Fruit fly (Drosophila melanogaster) S2 (cell line): ENCODE data around the gene CG32681.

ENCODE experiments used
- CG8478 ChIP-seq: fragments of >200 bp; optimal IDR thresholded peaks from 2 replicates; lab custom pipeline; 2018
- CTCF ChIP-seq, 2 experiments: fragments of >200 bp; optimal IDR thresholded peaks; 2 replicates each; lab custom pipeline; 2018

CG32681 gene

DNA sequence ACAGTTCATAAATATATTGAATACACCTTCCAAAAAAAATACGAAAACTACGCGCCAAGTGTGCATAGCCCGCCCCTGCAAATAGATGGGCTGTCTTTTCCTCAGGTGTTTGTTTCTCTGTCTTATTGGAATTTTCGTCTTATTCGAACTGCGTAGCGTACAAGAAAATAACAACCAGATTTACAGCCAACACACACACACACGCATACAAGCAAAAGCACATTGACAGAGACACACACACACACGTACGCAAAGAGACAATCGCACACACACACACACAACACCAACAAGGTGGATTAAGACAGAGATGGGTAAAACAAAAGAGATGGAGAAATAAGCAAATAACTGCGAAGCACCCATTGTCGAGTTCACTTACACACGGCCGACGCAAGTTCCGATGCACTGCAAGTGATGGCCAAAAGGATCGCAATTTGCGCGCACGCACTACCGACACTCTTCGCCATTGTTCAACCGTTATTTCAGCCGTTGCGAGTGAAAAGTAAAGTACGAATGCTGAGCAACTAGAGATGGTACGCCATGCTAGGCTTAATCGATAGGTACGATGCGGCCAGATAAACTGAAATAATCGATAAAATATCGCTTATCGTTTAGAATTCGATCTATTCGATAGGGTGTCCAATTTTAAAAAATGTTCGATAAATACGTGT lies 15.3 kb downstream of the CG32681 start:
- TF ChIP-seq CG8478: no peak
- no peak for TF ChIP-seq CTCF (optimal IDR thresholded peaks at IDR 0.05; lab: Kevin White, UChicago)

DNA sequence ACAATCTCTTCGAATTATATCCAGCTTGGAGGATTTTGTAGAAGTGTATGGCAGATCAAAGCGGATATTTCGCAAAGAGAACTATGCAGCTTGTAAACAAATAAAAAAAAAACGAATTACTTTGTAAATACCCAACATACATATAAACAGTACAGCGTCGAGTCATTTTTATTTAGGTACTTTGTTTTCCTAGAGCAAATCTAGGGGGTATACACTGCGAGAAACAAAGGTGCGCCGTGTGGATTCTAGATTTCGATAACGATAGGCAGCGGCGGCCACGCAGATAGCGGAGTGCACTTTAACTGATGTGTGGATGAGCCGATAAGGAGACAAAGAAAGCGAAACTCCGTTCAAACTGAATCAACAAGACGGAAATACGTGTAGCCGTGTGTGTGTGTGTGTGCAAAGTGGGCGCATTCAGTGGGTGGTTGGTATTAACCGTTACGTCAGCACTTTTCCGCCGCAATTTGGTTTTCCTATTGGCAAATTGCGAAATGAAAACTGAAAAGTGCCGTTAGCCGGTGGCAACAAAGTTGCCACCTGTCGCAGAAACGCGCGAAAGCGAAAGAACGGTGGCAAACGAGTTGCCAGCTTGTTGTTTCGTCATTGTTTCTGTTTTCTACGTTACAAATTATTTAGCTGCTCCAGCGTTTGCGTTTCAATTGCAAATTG lies 16.5 kb downstream of the CG32681 start:
- TF ChIP-seq CG8478 (no peak), CTCF (optimal IDR thresholded peaks at IDR 0.05; lab: Kevin White, UChicago) (no peak)

- TF ChIP-seq CG8478: no peak
- no peak for TF ChIP-seq CTCF (optimal IDR thresholded peaks at IDR 0.05; lab: Kevin White, UChicago)
Measured at dm6 chrX:10362557-10363366, 18.4 kb downstream of the CG32681 start.

- TF ChIP-seq CG8478: no peak
- TF ChIP-seq CTCF (optimal IDR thresholded peaks at IDR 0.05; lab: Kevin White, UChicago): no peak
Measured at dm6 chrX:10362127-10362526, 19.0 kb downstream of the CG32681 start.

- no peak for TF ChIP-seq CTCF (optimal IDR thresholded peaks at IDR 0.05; lab: Kevin White, UChicago)
- TF ChIP-seq CG8478: no peak
Measured at dm6 chrX:10347979-10348692, 33.0 kb downstream of the CG32681 start.

- TF ChIP-seq CTCF (optimal IDR thresholded peaks at IDR 0.05; lab: Kevin White, UChicago) (no peak), CG8478 (no peak)
Measured at dm6 chrX:10340492-10340891, 40.7 kb downstream of the CG32681 start.

DNA sequence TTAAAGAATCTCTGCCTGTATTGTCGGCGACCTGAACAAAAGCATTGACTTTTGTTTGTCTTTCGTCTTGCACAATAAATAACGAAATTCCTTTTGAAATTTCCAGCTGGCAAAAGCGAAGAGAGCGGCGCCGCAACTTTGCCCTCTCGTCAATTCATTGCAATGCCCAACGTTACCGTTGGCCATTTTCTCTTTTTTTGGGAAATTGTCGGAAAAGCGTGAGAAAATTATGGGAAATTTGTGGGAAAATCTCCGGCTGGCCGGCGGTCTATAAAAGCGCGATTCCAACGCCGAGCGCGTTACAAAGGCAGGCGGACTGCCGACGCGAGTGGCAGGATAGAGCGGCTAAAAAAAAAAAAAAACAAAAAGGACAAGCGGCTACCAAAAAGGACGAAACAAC lies 47.8 kb downstream of the CG32681 start, which contains the start of gene CG43740:
Gene CG43740 (plus strand): TSS at position 301 of the 400 bp plus-strand sequence.
- TF ChIP-seq CTCF (optimal IDR thresholded peaks at IDR 0.05; lab: Kevin White, UChicago) (no peak), CG8478 (no peak)

DNA sequence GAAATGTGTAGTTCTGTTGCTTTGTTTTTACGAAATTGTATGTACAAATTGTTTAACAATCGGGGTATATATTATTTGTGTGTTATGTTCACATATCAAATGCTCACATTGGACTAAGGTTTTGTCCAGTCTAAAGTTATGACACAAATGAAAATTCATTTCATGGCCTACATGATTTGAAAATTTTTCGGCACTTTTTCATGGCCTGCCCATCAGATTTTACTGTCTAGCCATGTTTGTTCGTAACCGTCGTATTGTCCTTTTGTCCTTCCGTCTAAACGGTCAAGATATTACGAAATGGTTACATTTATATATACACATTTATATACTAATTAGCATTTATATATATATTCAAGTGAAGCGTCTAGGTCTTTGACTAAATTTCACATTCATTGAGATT lies 49.4 kb downstream of the CG32681 start, which contains the start of gene CG15306:
Gene CG15306 (minus strand): TSS at position 101 of the 400 bp plus-strand sequence.
- TF ChIP-seq CG8478: no peak
- no peak for TF ChIP-seq CTCF (optimal IDR thresholded peaks at IDR 0.05; lab: Kevin White, UChicago)

- peak; percentile 39 to 49 for TF ChIP-seq CTCF (optimal IDR thresholded peaks at IDR 0.05; lab: Kevin White, UChicago)
- TF ChIP-seq CG8478: no peak
Measured at dm6 chrX:10329659-10330289, 51.4 kb downstream of the CG32681 start, which contains the start of gene Gip. TSS of gene Gip (minus strand) at chrX:10329872.
